Worm (Caenorhabditis elegans): ENCODE results near the gene C10A4.6.

C10A4.6 gene

ce11 chrX:7437949-7438348 lies 47.6 kb downstream of the C10A4.6 start, which contains the start of gene C01C10.2:
C01C10.2 (minus strand) TSS chrX:7438118.
- TF ChIP-seq F13H6.1 (tag; optimal IDR thresholded peaks at IDR 0.05) (no peak), sem-4 (tag; optimal IDR thresholded peaks at IDR 0.05) (peak; percentile 31), snpc-4 (tag; optimal IDR thresholded peaks at IDR 0.05) (no peak), mbf-1 (tag; optimal IDR thresholded peaks at IDR 0.05) (no peak), sma-3 (GFP tag; optimal IDR thresholded peaks at IDR 0.05) (peak; percentile 32), nhr-25 (tag; optimal IDR thresholded peaks at IDR 0.05) (peak; percentile 45)

ce11 chrX:7440102-7440501 lies 49.7 kb downstream of the C10A4.6 start:
- TF ChIP-seq mbf-1 (tag; optimal IDR thresholded peaks at IDR 0.05) (no peak), nhr-12 (tag; optimal IDR thresholded peaks at IDR 0.05) (no peak), unc-39 (tag; optimal IDR thresholded peaks at IDR 0.05) (no peak), blmp-1 (tag; optimal IDR thresholded peaks at IDR 0.05; ENCODE audit: insufficient read depth) (no peak), fos-1 (tag; optimal IDR thresholded peaks at IDR 0.05) (peak; percentile 0), sma-9 (GFP tag; optimal IDR thresholded peaks at IDR 0.05) (no peak), sma-9 (tag; optimal IDR thresholded peaks at IDR 0.05) (no peak), C34F6.9 (tag; optimal IDR thresholded peaks at IDR 0.05) (no peak)
